Worm (Caenorhabditis elegans) whole organism, L4 larva: ENCODE measurements around the gene txbp-3.
A peak's percentile ranks its signal among the peaks of the same experiment; 100 is the strongest.

Source experiments
- D1046.2 ChIP-seq: fragments of 200-800 bp; sonication (Bioruptor generic); IDR thresholded peaks from 2 replicates; pipeline ENCODE4 v1.3.6; 2022; ENCODE audit warnings: missing genetic modification characterization, missing compliant biosample characterization
- R02D3.7 ChIP-seq: fragments of 150-350 bp; sonication (generic microtip); optimal IDR thresholded peaks from 3 replicates; lab custom pipeline; 2014; ENCODE audit warnings: missing biosample characterization, missing genetic modification characterization
- T20F7.1 ChIP-seq: fragments of 200-800 bp; sonication (Bioruptor generic); optimal IDR thresholded peaks from 2 replicates; lab custom pipeline; 2018; ENCODE audit warnings: mild to moderate bottlenecking, missing genetic modification characterization, missing compliant biosample characterization
- T26A8.4 ChIP-seq: fragments of 200-800 bp; sonication (Bioruptor generic); IDR thresholded peaks from 2 replicates; pipeline ENCODE4 v1.3.6; 2022; ENCODE audit warnings: missing genetic modification characterization, missing compliant biosample characterization
- Y105C5A.15 ChIP-seq: fragments of 200-800 bp; sonication (Bioruptor generic); IDR thresholded peaks from 2 replicates; pipeline ENCODE4 v1.3.6; 2022; ENCODE audit warnings: missing genetic modification characterization, missing compliant biosample characterization
- Y75B8A.6 ChIP-seq: fragments of 200-800 bp; sonication (Bioruptor generic); IDR thresholded peaks from 2 replicates; pipeline ENCODE4 v1.3.6; 2022; ENCODE audit warnings: missing genetic modification reagents, missing genetic modification characterization, missing compliant biosample characterization
- ZK546.5 ChIP-seq, 2 experiments: sonication (generic microtip); optimal IDR thresholded peaks; 2 replicates each; lab custom pipeline; 2017; ENCODE audit warnings: missing biosample characterization in 2 of 2, missing genetic modification characterization in 2 of 2
- ama-1 ChIP-seq: fragments of 150-350 bp; optimal IDR thresholded peaks from 2 replicates; lab custom pipeline; 2014; ENCODE audit warnings: inconsistent platforms, mixed read lengths
- attf-4 ChIP-seq: sonication (generic microtip); optimal IDR thresholded peaks from 3 replicates; lab custom pipeline; 2017; ENCODE audit warnings: missing biosample characterization, missing genetic modification characterization
- ceh-20 ChIP-seq: fragments of 200-800 bp; sonication (Bioruptor generic); IDR thresholded peaks from 2 replicates; pipeline ENCODE4 v1.3.6; 2022; ENCODE audit warnings: missing genetic modification reagents, missing genetic modification characterization, missing compliant biosample characterization
- ceh-28 ChIP-seq: fragments of 150-350 bp; optimal IDR thresholded peaks from 2 replicates; lab custom pipeline; 2014; ENCODE audit warnings: missing biosample characterization, missing genetic modification reagents, missing genetic modification characterization
- ceh-82 ChIP-seq: sonication (generic microtip); optimal IDR thresholded peaks from 2 replicates; lab custom pipeline; 2017; ENCODE audit warnings: missing biosample characterization, missing genetic modification characterization
- daf-8 ChIP-seq: fragments of 200-800 bp; sonication (Bioruptor generic); IDR thresholded peaks from 2 replicates; pipeline ENCODE4 v1.3.6; 2022; ENCODE audit warnings: missing genetic modification characterization, missing compliant biosample characterization
- duxl-1 ChIP-seq: sonication (generic microtip); optimal IDR thresholded peaks from 2 replicates; lab custom pipeline; 2016; ENCODE audit warnings: mild to moderate bottlenecking, missing genetic modification characterization, moderate library complexity, missing compliant biosample characterization; ENCODE audit not compliant: poor library complexity
- egl-43 ChIP-seq: fragments of 200-800 bp; sonication (Bioruptor generic); IDR thresholded peaks from 2 replicates; pipeline ENCODE4 v1.3.6; 2022; ENCODE audit warnings: missing genetic modification reagents, missing genetic modification characterization, missing compliant biosample characterization
- hmg-1.1 ChIP-seq: fragments of 200-800 bp; sonication (Bioruptor generic); IDR thresholded peaks from 2 replicates; pipeline ENCODE4 v1.3.6; 2022; ENCODE audit warnings: missing genetic modification reagents, missing genetic modification characterization, missing compliant biosample characterization
- lim-7 ChIP-seq: fragments of 200-800 bp; sonication (Bioruptor generic); IDR thresholded peaks from 2 replicates; pipeline ENCODE4 v1.3.6; 2022; ENCODE audit warnings: missing genetic modification characterization, missing compliant biosample characterization
- lin-1 ChIP-seq: fragments of 200-800 bp; sonication (Bioruptor generic); IDR thresholded peaks from 2 replicates; pipeline ENCODE4 v1.3.6; 2022; ENCODE audit warnings: missing genetic modification reagents, missing genetic modification characterization, missing compliant biosample characterization
- lin-38 ChIP-seq: fragments of 200-800 bp; sonication (Bioruptor generic); IDR thresholded peaks from 2 replicates; pipeline ENCODE4 v1.3.6; 2022; ENCODE audit warnings: missing genetic modification reagents, missing genetic modification characterization, missing compliant biosample characterization
- lir-3 ChIP-seq: sonication (generic microtip); optimal IDR thresholded peaks from 2 replicates; lab custom pipeline; 2016; ENCODE audit warnings: mild to moderate bottlenecking, missing genetic modification characterization, missing compliant biosample characterization
- madf-5 ChIP-seq, 2 experiments: fragments of 200-800 bp; sonication (Bioruptor generic); IDR thresholded peaks; 2 replicates each; pipeline ENCODE4 v1.3.6; 2022; ENCODE audit warnings: missing compliant biosample characterization in 2 of 2, missing genetic modification characterization in 2 of 2
- madf-9 ChIP-seq: fragments of 200-800 bp; sonication (Bioruptor generic); conservative IDR thresholded peaks from 2 replicates; pipeline ENCODE4 v1.3.6; 2022; ENCODE audit warnings: missing genetic modification reagents, missing genetic modification characterization, missing compliant biosample characterization
- mdl-1 ChIP-seq, 2 experiments: fragments of 150-350 bp in 1 of 2; sonication (generic microtip) in 1 of 2; optimal IDR thresholded peaks; 2 replicates each; lab custom pipeline; 2014 to 2017; ENCODE audit warnings: missing biosample characterization in 2 of 2, missing genetic modification characterization in 2 of 2
- mdt-29 ChIP-seq: fragments of 200-800 bp; sonication (Bioruptor generic); IDR thresholded peaks from 2 replicates; pipeline ENCODE4 v1.3.6; 2022; ENCODE audit warnings: missing genetic modification reagents, missing genetic modification characterization, missing compliant biosample characterization
- mep-1 ChIP-seq: fragments of 150-350 bp; sonication (generic microtip); optimal IDR thresholded peaks from 3 replicates; lab custom pipeline; 2014; ENCODE audit warnings: missing biosample characterization, missing genetic modification characterization
- mes-2 ChIP-seq: sonication (generic microtip); optimal IDR thresholded peaks from 2 replicates; lab custom pipeline; 2016; ENCODE audit warnings: missing genotype, mild to moderate bottlenecking, missing genetic modification characterization, missing compliant biosample characterization; ENCODE audit not compliant: poor library complexity, severe bottlenecking
- mxl-2 ChIP-seq: fragments of 200-800 bp; sonication (Bioruptor generic); conservative IDR thresholded peaks from 2 replicates; pipeline ENCODE4 v1.3.6; 2022; ENCODE audit warnings: missing genetic modification reagents, missing genetic modification characterization, missing compliant biosample characterization
- mxl-3 ChIP-seq: fragments of 200-800 bp; sonication (Bioruptor generic); optimal IDR thresholded peaks from 2 replicates; lab custom pipeline; 2018; ENCODE audit warnings: mild to moderate bottlenecking, missing genetic modification characterization, missing compliant biosample characterization
- nhr-10 ChIP-seq: fragments of 150-350 bp; optimal IDR thresholded peaks from 2 replicates; lab custom pipeline; 2014; ENCODE audit warnings: missing biosample characterization, missing genetic modification characterization
- nhr-237 ChIP-seq: sonication (generic microtip); optimal IDR thresholded peaks from 2 replicates; lab custom pipeline; 2017; ENCODE audit warnings: missing biosample characterization, missing genetic modification characterization
- nhr-41 ChIP-seq: fragments of 200-800 bp; sonication (Bioruptor generic); IDR thresholded peaks from 2 replicates; pipeline ENCODE4 v1.3.6; 2022; ENCODE audit warnings: missing genetic modification reagents, missing genetic modification characterization, missing compliant biosample characterization
- nhr-48 ChIP-seq: sonication (generic microtip); optimal IDR thresholded peaks from 2 replicates; lab custom pipeline; 2016; ENCODE audit warnings: mild to moderate bottlenecking, missing genetic modification characterization, missing compliant biosample characterization
- nhr-6 ChIP-seq: fragments of 150-350 bp; optimal IDR thresholded peaks from 2 replicates; lab custom pipeline; 2014; ENCODE audit warnings: missing biosample characterization, missing genetic modification characterization
- nhr-76 ChIP-seq: fragments of 150-350 bp; optimal IDR thresholded peaks from 2 replicates; lab custom pipeline; 2014; ENCODE audit warnings: missing biosample characterization, missing genetic modification characterization
- nhr-77 ChIP-seq: fragments of 150-350 bp; optimal IDR thresholded peaks from 2 replicates; lab custom pipeline; 2014; ENCODE audit warnings: missing biosample characterization, missing genetic modification characterization
- pha-4 ChIP-seq, 2 experiments: fragments of 150-350 bp in 1 of 2; fragments of 200-800 bp in 1 of 2; sonication (Bioruptor generic) in 1 of 2; IDR thresholded peaks in 1 of 2; optimal IDR thresholded peaks in 1 of 2; 2 replicates each; pipeline versions ENCODE4 v1.3.6 to Lab custom; 2014 to 2022; ENCODE audit warnings: missing genetic modification characterization in 2 of 2, missing genetic modification reagents in 2 of 2, missing biosample characterization in 1 of 2, missing compliant biosample characterization in 1 of 2
- rbr-2 ChIP-seq: sonication (generic microtip); optimal IDR thresholded peaks from 2 replicates; lab custom pipeline; 2016; ENCODE audit warnings: missing genotype, missing genetic modification characterization, missing compliant biosample characterization
- spr-1 ChIP-seq: sonication (generic microtip); optimal IDR thresholded peaks from 2 replicates; lab custom pipeline; 2016; ENCODE audit warnings: mild to moderate bottlenecking, missing genetic modification characterization, missing compliant biosample characterization
- tra-1 ChIP-seq: fragments of 200-800 bp; sonication (Bioruptor generic); IDR thresholded peaks from 2 replicates; pipeline ENCODE4 v1.3.6; 2022; ENCODE audit warnings: missing genetic modification reagents, missing genetic modification characterization, missing compliant biosample characterization
- unc-130 ChIP-seq: sonication (generic microtip); optimal IDR thresholded peaks from 2 replicates; lab custom pipeline; 2016; ENCODE audit warnings: missing genetic modification reagents, missing genetic modification characterization, missing compliant biosample characterization
- unc-62 ChIP-seq, 3 experiments: fragments of 150-350 bp in 1 of 3; sonication (generic microtip); optimal IDR thresholded peaks in 2 of 3; peaks in 1 of 3; 1 replicate in 1 of 3; 2 replicates in 2 of 3; lab custom pipeline; 2014 to 2017; ENCODE audit warnings: missing biosample characterization in 3 of 3, missing genetic modification characterization in 3 of 3, missing genetic modification reagents in 3 of 3, missing genotype in 1 of 3
- vab-7 ChIP-seq: fragments of 200-800 bp; sonication (Bioruptor generic); IDR thresholded peaks from 2 replicates; pipeline ENCODE4 v1.3.6; 2022; ENCODE audit warnings: missing genetic modification reagents, missing genetic modification characterization, missing compliant biosample characterization
- zag-1 ChIP-seq: fragments of 150-350 bp; optimal IDR thresholded peaks from 2 replicates; lab custom pipeline; 2014; ENCODE audit warnings: missing biosample characterization, missing genetic modification characterization
- zfp-2 ChIP-seq: sonication (generic microtip); optimal IDR thresholded peaks from 2 replicates; lab custom pipeline; 2016; ENCODE audit warnings: mild to moderate bottlenecking, missing genetic modification characterization, missing compliant biosample characterization
- zfp-3 ChIP-seq: fragments of 200-800 bp; sonication (Bioruptor generic); conservative IDR thresholded peaks from 2 replicates; pipeline ENCODE4 v1.3.6; 2022; ENCODE audit warnings: missing genetic modification reagents, missing genetic modification characterization, missing compliant biosample characterization
- zip-11 ChIP-seq: fragments of 200-800 bp; sonication (Bioruptor generic); IDR thresholded peaks from 2 replicates; pipeline ENCODE4 v1.3.6; 2022; ENCODE audit warnings: missing genetic modification characterization, missing compliant biosample characterization
- ztf-11 ChIP-seq: fragments of 150-350 bp; optimal IDR thresholded peaks from 2 replicates; lab custom pipeline; 2014; ENCODE audit warnings: missing biosample characterization, missing genetic modification characterization

The txbp-3 gene

ce11 chrIII:5080700-5081572 is 33.7 kb upstream of the txbp-3 start (continued):
- TF ChIP-seq egl-43 (GFP tag; lab: Robert Waterston, UW) (peak; percentile 94), zfp-3 (GFP tag; lab: Robert Waterston, UW) (peak; percentile 86), nhr-237 (no peak), ceh-20 (GFP tag; lab: Robert Waterston, UW) (peak; percentile 79), duxl-1 (tag; lab: Kevin White, UChicago) (peak; percentile 87), madf-9 (peak; percentile 84), mdl-1 (tag; optimal IDR thresholded peaks at IDR 0.05; lab: Kevin White, UChicago) (peak in 1 of 2 experiments; percentile 5), nhr-6 (tag; lab: Kevin White, UChicago) (peak; percentile 46), pha-4 (GFP tag; IDR thresholded peaks at IDR 0.05; lab: Robert Waterston, UW) (peak; percentile 92), pha-4 (tag; optimal IDR thresholded peaks at IDR 0.05; lab: Kevin White, UChicago) (no peak), attf-4 (tag; lab: Kevin White, UChicago) (no peak)
- TF ChIP-seq, all 104 proteins: peak for 80

- TF ChIP-seq nhr-10 (tag; lab: Kevin White, UChicago) (peak; percentile 25), zfp-2 (tag; lab: Kevin White, UChicago) (no peak), ceh-82 (tag; lab: Kevin White, UChicago) (no peak), T26A8.4 (GFP tag; lab: Robert Waterston, UW) (no peak), R02D3.7 (tag; lab: Kevin White, UChicago) (no peak), mes-2 (tag; lab: Kevin White, UChicago) (peak; percentile 65), T20F7.1 (GFP tag; lab: Kevin White, UChicago) (peak; percentile 60), mdl-1 (tag; optimal IDR thresholded peaks at IDR 0.05; lab: Kevin White, UChicago) (peak in 1 of 2 experiments; percentile 95), spr-1 (tag; lab: Kevin White, UChicago) (no peak), ama-1 (lab: Kevin White, UChicago) (no peak), D1046.2 (GFP tag; lab: Robert Waterston, UW) (no peak), zip-11 (GFP tag; lab: Robert Waterston, UW) (no peak), nhr-77 (tag; lab: Kevin White, UChicago) (peak; percentile 88), ztf-11 (tag; lab: Kevin White, UChicago) (no peak), madf-5 (GFP tag; IDR thresholded peaks at IDR 0.05; lab: Robert Waterston, UW) (no peak), mxl-2 (GFP tag; lab: Robert Waterston, UW) (no peak), Y75B8A.6 (GFP tag; lab: Robert Waterston, UW) (no peak), madf-9 (no peak), lir-3 (no peak), nhr-48 (peak; percentile 88), tra-1 (GFP tag; lab: Robert Waterston, UW) (peak; percentile 61; the same call in 1 of the 2 replicates), hmg-1.1 (GFP tag; lab: Robert Waterston, UW) (no peak), mdt-29 (GFP tag; lab: Robert Waterston, UW) (no peak), vab-7 (GFP tag; lab: Robert Waterston, UW) (no peak), daf-8 (no peak), nhr-41 (GFP tag; lab: Robert Waterston, UW) (no peak), nhr-76 (tag; lab: Kevin White, UChicago) (no peak), unc-62 (GFP tag; optimal IDR thresholded peaks at IDR 0.05 in 1 of 2; lab: Kevin White, UChicago) (peak in 1 of 2 experiments; percentile 78), unc-62 (tag; optimal IDR thresholded peaks at IDR 0.05; lab: Kevin White, UChicago) (no peak), lin-38 (GFP tag; lab: Robert Waterston, UW) (0 out of 2 replicates have a peak, but pooled peaks have one; percentile 30), mxl-3 (GFP tag; lab: Kevin White, UChicago) (peak; percentile 97), lim-7 (no peak), Y105C5A.15 (GFP tag; lab: Robert Waterston, UW) (no peak), lin-1 (GFP tag; lab: Robert Waterston, UW) (no peak), ceh-28 (tag; lab: Kevin White, UChicago) (no peak), nhr-237 (no peak), zfp-3 (GFP tag; lab: Robert Waterston, UW) (no peak), rbr-2 (tag; lab: Kevin White, UChicago) (no peak), ZK546.5 (tag; optimal IDR thresholded peaks at IDR 0.05; lab: Kevin White, UChicago) (no peak), zag-1 (no peak), unc-130 (GFP tag; lab: Kevin White, UChicago) (no peak), mep-1 (tag; lab: Kevin White, UChicago) (peak; percentile 81)
Observed at ce11 chrIII:5078062-5078461, 30.8 kb upstream of the txbp-3 start.
